Worm (Caenorhabditis elegans) whole organism, L4 larva: Measurements from ENCODE around the gene C17H11.5.

Source experiments
- daf-12 ChIP-seq: fragments of 150-350 bp; optimal IDR thresholded peaks from 2 replicates; lab custom pipeline; 2014; ENCODE audit warnings: missing biosample characterization, missing genetic modification reagents, missing genetic modification characterization
- lin-15B ChIP-seq: fragments of 150-350 bp; sonication (generic microtip); optimal IDR thresholded peaks from 3 replicates; lab custom pipeline; 2014; ENCODE audit warnings: missing biosample characterization, missing genetic modification characterization
- nhr-28 ChIP-seq: fragments of 150-350 bp; optimal IDR thresholded peaks from 2 replicates; lab custom pipeline; 2014; ENCODE audit warnings: missing biosample characterization, missing genetic modification characterization
- nhr-77 ChIP-seq: fragments of 150-350 bp; optimal IDR thresholded peaks from 2 replicates; lab custom pipeline; 2014; ENCODE audit warnings: missing biosample characterization, missing genetic modification characterization
- sdz-12 ChIP-seq: fragments of 200-800 bp; sonication (Bioruptor generic); optimal IDR thresholded peaks from 2 replicates; lab custom pipeline; 2018; ENCODE audit warnings: mild to moderate bottlenecking, missing genetic modification characterization, missing compliant biosample characterization
- skn-1 ChIP-seq: fragments of 150-350 bp; optimal IDR thresholded peaks from 2 replicates; lab custom pipeline; 2014; ENCODE audit warnings: missing biosample characterization, missing genetic modification characterization
- snpc-4 ChIP-seq: fragments of 150-350 bp; optimal IDR thresholded peaks from 2 replicates; lab custom pipeline; 2014; ENCODE audit warnings: missing biosample characterization, missing genetic modification characterization
- unc-39 ChIP-seq: sonication (generic microtip); optimal IDR thresholded peaks from 2 replicates; lab custom pipeline; 2017; ENCODE audit warnings: missing biosample characterization, missing genetic modification characterization

ce11 chrX:8160016-8160415 is 24.9 kb downstream of the C17H11.5 start:
- no peak for TF ChIP-seq unc-39 (tag; lab: Kevin White, UChicago)
- no peak for TF ChIP-seq skn-1 (tag; lab: Kevin White, UChicago)
- no peak for TF ChIP-seq lin-15B (tag; lab: Kevin White, UChicago)
- TF ChIP-seq nhr-28 (tag; lab: Kevin White, UChicago): no peak
- no peak for TF ChIP-seq snpc-4 (tag; lab: Kevin White, UChicago)
- TF ChIP-seq daf-12 (tag; lab: Kevin White, UChicago): no peak
- TF ChIP-seq sdz-12 (GFP tag; lab: Kevin White, UChicago): no peak
- no peak for TF ChIP-seq nhr-77 (tag; lab: Kevin White, UChicago)
